Fruit fly (Drosophila melanogaster): ENCODE data around the gene CG4836.

The CG4836 gene

DNA sequence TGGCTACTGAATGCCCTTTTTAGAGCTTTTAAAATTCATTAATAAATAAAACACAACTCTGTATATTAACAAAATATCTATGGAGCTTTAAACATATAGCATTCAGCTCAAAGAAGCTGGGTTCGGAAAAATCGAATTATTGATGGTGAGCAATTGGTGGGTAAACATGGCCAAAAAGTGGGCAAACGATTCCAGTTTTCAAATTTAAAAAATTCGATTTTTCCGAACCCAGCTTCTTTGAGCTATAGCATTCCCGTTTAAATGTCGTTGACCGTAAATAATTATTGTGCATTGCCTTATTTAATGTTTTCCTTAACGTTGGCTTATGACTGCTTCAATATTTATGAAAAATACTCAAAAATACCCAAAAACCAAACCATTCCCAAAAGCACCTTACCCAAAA is 12.1 kb upstream of the CG4836 start (continued):
- TF ChIP-seq caup (GFP tag; optimal IDR thresholded peaks at IDR 0.05; ENCODE audit: severe bottlenecking) (no peak), yki (optimal IDR thresholded peaks at IDR 0.05) (no peak), CG12299 (tag; optimal IDR thresholded peaks at IDR 0.05) (no peak), Gug (GFP tag; IDR thresholded peaks at IDR 0.05) (no peak), CG15601 (tag; optimal IDR thresholded peaks at IDR 0.05) (no peak), ap (GFP tag; IDR thresholded peaks at IDR 0.05) (no peak), bcd (GFP tag; optimal IDR thresholded peaks at IDR 0.05) (peak; percentile 21), salm (tag; optimal IDR thresholded peaks at IDR 0.05) (no peak), CG11696 (GFP tag; IDR thresholded peaks at IDR 0.05) (no peak), dmrt99B (tag; optimal IDR thresholded peaks at IDR 0.05) (peak; percentile 11), CG5245 (GFP tag; optimal IDR thresholded peaks at IDR 0.05) (no peak), E2f1 (GFP tag; IDR thresholded peaks at IDR 0.05) (no peak), dm (GFP tag; optimal IDR thresholded peaks at IDR 0.05) (no peak), NC2β (GFP tag; optimal IDR thresholded peaks at IDR 0.05) (no peak), CG7745 (tag; optimal IDR thresholded peaks at IDR 0.05) (no peak), CG16813 (GFP tag; IDR thresholded peaks at IDR 0.05; ENCODE audit: partially characterized antibody) (no peak), GATAe (GFP tag; conservative IDR thresholded peaks at IDR 0.05) (no peak), Sox102F (GFP tag; optimal IDR thresholded peaks at IDR 0.05) (peak; percentile 24), nau (GFP tag; optimal IDR thresholded peaks at IDR 0.05) (no peak), toy (GFP tag; IDR thresholded peaks at IDR 0.05) (no peak), Ets65A (GFP tag) (peak; percentile 91), tup (GFP tag; optimal IDR thresholded peaks at IDR 0.05) (no peak), CG17612 (GFP tag; IDR thresholded peaks at IDR 0.05) (no peak), CG10565 (GFP tag; optimal IDR thresholded peaks at IDR 0.05) (no peak), oc (tag; optimal IDR thresholded peaks at IDR 0.05) (no peak), wdn (GFP tag; IDR thresholded peaks at IDR 0.05) (no peak), fu2 (GFP tag; optimal IDR thresholded peaks at IDR 0.05) (no peak), Antp (GFP tag; optimal IDR thresholded peaks at IDR 0.05) (no peak), Elba2 (GFP tag; optimal IDR thresholded peaks at IDR 0.05) (no peak), CG10321 (GFP tag; IDR thresholded peaks at IDR 0.05) (no peak), Xrp1 (GFP tag; IDR thresholded peaks at IDR 0.05) (no peak), croc (GFP tag; conservative IDR thresholded peaks at IDR 0.05) (no peak), ara (GFP tag; IDR thresholded peaks at IDR 0.05) (no peak), dan (GFP tag; IDR thresholded peaks at IDR 0.05) (no peak), lov (optimal IDR thresholded peaks at IDR 0.05) (no peak), lov (GFP tag; IDR thresholded peaks at IDR 0.05) (no peak), CG7556 (GFP tag; optimal IDR thresholded peaks at IDR 0.05) (no peak), prd (optimal IDR thresholded peaks at IDR 0.05) (no peak), prd (GFP tag; IDR thresholded peaks at IDR 0.05) (peak; percentile 15; the same call in 1 of the 3 replicates), seq (GFP tag; IDR thresholded peaks at IDR 0.05) (no peak), stwl (tag; optimal IDR thresholded peaks at IDR 0.05) (no peak), pzg (GFP tag; optimal IDR thresholded peaks at IDR 0.05) (no peak), z (GFP tag; IDR thresholded peaks at IDR 0.05) (no peak), peb (GFP tag; IDR thresholded peaks at IDR 0.05) (no peak), wek (GFP tag; optimal IDR thresholded peaks at IDR 0.05) (no peak), Dad (GFP tag; optimal IDR thresholded peaks at IDR 0.05) (no peak), repo (GFP tag; optimal IDR thresholded peaks at IDR 0.05) (no peak), dpn (GFP tag; optimal IDR thresholded peaks at IDR 0.05) (no peak), CG10979 (tag; optimal IDR thresholded peaks at IDR 0.05) (peak; percentile 30), az2 (GFP tag; optimal IDR thresholded peaks at IDR 0.05) (no peak), Spps (tag; optimal IDR thresholded peaks at IDR 0.05) (no peak), CG34422 (GFP tag; IDR thresholded peaks at IDR 0.05) (no peak), PHDP (tag; optimal IDR thresholded peaks at IDR 0.05) (no peak), ham (GFP tag; IDR thresholded peaks at IDR 0.05) (no peak)
